Worm (Caenorhabditis elegans): ENCODE results near the gene ZC449.2.

DNA sequence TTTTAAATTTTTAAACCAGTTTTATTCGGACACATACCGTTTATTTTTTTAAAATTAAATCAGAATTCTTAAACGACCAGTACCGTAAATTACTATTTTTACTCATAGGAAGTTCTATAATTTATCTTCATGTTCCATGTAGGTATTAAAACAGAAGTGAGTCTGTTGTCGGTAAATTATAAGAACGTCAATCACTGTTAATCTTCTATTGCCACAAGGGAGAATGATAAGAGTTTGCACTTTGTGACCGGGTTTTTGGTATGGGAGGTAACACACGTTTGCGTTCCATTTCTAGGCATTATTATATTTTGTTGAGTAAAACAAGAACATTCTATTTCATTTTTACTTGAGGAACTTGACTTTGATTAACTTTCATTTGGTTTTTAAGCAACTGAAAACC is 12.1 kb upstream of the ZC449.2 start, which contains the start of gene hsd-3:
- TF ChIP-seq lsy-2 (tag; optimal IDR thresholded peaks at IDR 0.05), result no peak
- TF ChIP-seq mab-5 (tag; optimal IDR thresholded peaks at IDR 0.05), result no peak
- no peak for TF ChIP-seq hlh-1 (tag; optimal IDR thresholded peaks at IDR 0.05)
- TF ChIP-seq nhr-237 (tag; optimal IDR thresholded peaks at IDR 0.05), result no peak
- TF ChIP-seq snpc-4 (tag; optimal IDR thresholded peaks at IDR 0.05), result no peak
- no peak for TF ChIP-seq lin-13 (tag; optimal IDR thresholded peaks at IDR 0.05)
- no peak for TF ChIP-seq unc-62 (GFP tag; optimal IDR thresholded peaks at IDR 0.05)

All from whole organism, mixed stage, embryonic.